Worm (Caenorhabditis elegans) whole organism, young adult: ENCODE results near the gene prdm-14.

Source experiments
- B0261.1 ChIP-seq: sonication (generic microtip); optimal IDR thresholded peaks from 2 replicates; lab custom pipeline; 2016; ENCODE audit warnings: mild to moderate bottlenecking, missing genetic modification characterization, moderate library complexity, missing compliant biosample characterization
- D2030.7 ChIP-seq: fragments of 200-800 bp; sonication (Bioruptor generic); IDR thresholded peaks from 2 replicates; pipeline ENCODE4 v1.3.6; 2022; ENCODE audit warnings: missing genetic modification reagents, missing genetic modification characterization, missing compliant biosample characterization
- F10E7.11 ChIP-seq: sonication (generic microtip); optimal IDR thresholded peaks from 2 replicates; lab custom pipeline; 2017; ENCODE audit warnings: mild to moderate bottlenecking, missing genetic modification characterization, moderate library complexity, missing compliant biosample characterization
- F23B12.7 ChIP-seq: sonication (generic microtip); optimal IDR thresholded peaks from 2 replicates; lab custom pipeline; 2017; ENCODE audit warnings: missing genetic modification characterization, mild to moderate bottlenecking, missing compliant biosample characterization, antibody characterized with exemption, moderate library complexity; ENCODE audit not compliant: insufficient read depth
- F39B2.1 ChIP-seq: fragments of 200-800 bp; sonication (Bioruptor generic); IDR thresholded peaks from 2 replicates; pipeline ENCODE4 v1.3.6; 2022; ENCODE audit warnings: missing genetic modification reagents, missing genetic modification characterization, missing compliant biosample characterization
- T07F8.4 ChIP-seq: sonication (generic microtip); optimal IDR thresholded peaks from 2 replicates; lab custom pipeline; 2016; ENCODE audit warnings: mild to moderate bottlenecking, missing genetic modification characterization, moderate library complexity, missing compliant biosample characterization
- T26A5.8 ChIP-seq: sonication (generic microtip); optimal IDR thresholded peaks from 2 replicates; lab custom pipeline; 2016; ENCODE audit warnings: missing genetic modification characterization, missing compliant biosample characterization
- Y56A3A.18 ChIP-seq: fragments of 200-800 bp; sonication (Bioruptor generic); IDR thresholded peaks from 2 replicates; pipeline ENCODE4 v1.3.6; 2022; ENCODE audit warnings: missing genetic modification reagents, missing genetic modification characterization, missing compliant biosample characterization
- Y67H2A.10 ChIP-seq: fragments of 200-800 bp; sonication (Bioruptor generic); conservative IDR thresholded peaks from 2 replicates; pipeline ENCODE4 v1.3.6; 2022; ENCODE audit warnings: missing genetic modification reagents, missing genetic modification characterization, missing compliant biosample characterization
- Y95B8A.8 ChIP-seq: fragments of 200-800 bp; sonication (Bioruptor generic); IDR thresholded peaks from 2 replicates; pipeline ENCODE4 v1.3.6; 2022; ENCODE audit warnings: missing genetic modification reagents, missing genetic modification characterization, missing compliant biosample characterization
- ZK185.1 ChIP-seq: sonication (generic microtip); optimal IDR thresholded peaks from 2 replicates; lab custom pipeline; 2016; ENCODE audit warnings: mild to moderate bottlenecking, missing genetic modification characterization, missing compliant biosample characterization; ENCODE audit not compliant: poor library complexity, severe bottlenecking
- akir-1 ChIP-seq: fragments of 200-800 bp; sonication (Bioruptor generic); optimal IDR thresholded peaks from 2 replicates; lab custom pipeline; 2018; ENCODE audit warnings: mild to moderate bottlenecking, missing genetic modification characterization, moderate library complexity, missing compliant biosample characterization
- ama-1 ChIP-seq, 3 experiments: fragments of 150-350 bp in 1 of 3; sonication (generic microtip) in 2 of 3; optimal IDR thresholded peaks; 2 replicates each; lab custom pipeline; 2014 to 2018; ENCODE audit warnings: missing biosample characterization in 2 of 3, missing genetic modification characterization in 2 of 3, missing genetic modification reagents in 2 of 3
- athp-1 ChIP-seq: sonication (generic microtip); optimal IDR thresholded peaks from 2 replicates; lab custom pipeline; 2017; ENCODE audit warnings: mild to moderate bottlenecking, missing genetic modification characterization, missing compliant biosample characterization
- attf-6 ChIP-seq: fragments of 200-800 bp; sonication (Bioruptor generic); IDR thresholded peaks from 2 replicates; pipeline ENCODE4 v1.3.6; 2022; ENCODE audit warnings: missing genetic modification reagents, missing genetic modification characterization, missing compliant biosample characterization
- bed-2 ChIP-seq: fragments of 200-800 bp; sonication (Bioruptor generic); IDR thresholded peaks from 2 replicates; pipeline ENCODE4 v1.3.6; 2022; ENCODE audit warnings: missing genetic modification reagents, missing genetic modification characterization, missing compliant biosample characterization
- ccch-3 ChIP-seq: fragments of 200-800 bp; sonication (Bioruptor generic); optimal IDR thresholded peaks from 2 replicates; lab custom pipeline; 2018; ENCODE audit warnings: mild to moderate bottlenecking, missing genetic modification characterization, missing compliant biosample characterization
- ceh-40 ChIP-seq: fragments of 200-800 bp; sonication (Bioruptor generic); IDR thresholded peaks from 2 replicates; pipeline ENCODE4 v1.3.6; 2022; ENCODE audit warnings: missing genetic modification characterization, missing compliant biosample characterization
- die-1 ChIP-seq: sonication (generic microtip); optimal IDR thresholded peaks from 2 replicates; lab custom pipeline; 2016; ENCODE audit warnings: missing genotype, mild to moderate bottlenecking, missing genetic modification characterization, missing compliant biosample characterization
- dpff-1 ChIP-seq: sonication (generic microtip); optimal IDR thresholded peaks from 2 replicates; lab custom pipeline; 2017; ENCODE audit warnings: mild to moderate bottlenecking, missing genetic modification characterization, missing compliant biosample characterization
- ekl-4 ChIP-seq: fragments of 200-800 bp; sonication (Bioruptor generic); IDR thresholded peaks from 2 replicates; pipeline ENCODE4 v1.3.6; 2022; ENCODE audit warnings: missing genetic modification reagents, missing genetic modification characterization, missing compliant biosample characterization
- him-1 ChIP-seq: sonication (generic microtip); optimal IDR thresholded peaks from 2 replicates; lab custom pipeline; 2016; ENCODE audit warnings: missing genotype, missing genetic modification reagents, missing genetic modification characterization, missing compliant biosample characterization
- hlh-12 ChIP-seq: sonication (generic microtip); optimal IDR thresholded peaks from 2 replicates; lab custom pipeline; 2016; ENCODE audit warnings: missing genetic modification characterization, missing compliant biosample characterization
- hmg-20 ChIP-seq: fragments of 200-800 bp; sonication (Bioruptor generic); IDR thresholded peaks from 2 replicates; pipeline ENCODE4 v1.3.6; 2022; ENCODE audit warnings: missing genetic modification reagents, missing genetic modification characterization, missing compliant biosample characterization
- hsf-1 ChIP-seq: fragments of 200-800 bp; sonication (Bioruptor generic); IDR thresholded peaks from 2 replicates; pipeline ENCODE4 v1.3.6; 2022; ENCODE audit warnings: missing genetic modification reagents, missing genetic modification characterization, missing compliant biosample characterization
- lin-26 ChIP-seq: fragments of 200-800 bp; sonication (Bioruptor generic); IDR thresholded peaks from 2 replicates; pipeline ENCODE4 v1.3.6; 2022; ENCODE audit warnings: missing genetic modification reagents, missing genetic modification characterization, missing compliant biosample characterization
- lin-54 ChIP-seq: fragments of 200-800 bp; sonication (Bioruptor generic); optimal IDR thresholded peaks from 2 replicates; lab custom pipeline; 2018; ENCODE audit warnings: mild to moderate bottlenecking, missing genetic modification characterization, missing compliant biosample characterization
- mcd-1 ChIP-seq: fragments of 200-800 bp; sonication (Bioruptor generic); IDR thresholded peaks from 2 replicates; pipeline ENCODE4 v1.3.6; 2022; ENCODE audit warnings: missing genetic modification reagents, missing genetic modification characterization, missing compliant biosample characterization
- mes-4 ChIP-seq: sonication (generic microtip); optimal IDR thresholded peaks from 2 replicates; lab custom pipeline; 2016; ENCODE audit warnings: missing genotype, missing genetic modification characterization, missing compliant biosample characterization
- mxl-1 ChIP-seq: sonication (generic microtip); optimal IDR thresholded peaks from 2 replicates; lab custom pipeline; 2016; ENCODE audit warnings: missing genetic modification characterization, missing compliant biosample characterization
- nhr-120 ChIP-seq: fragments of 200-800 bp; sonication (Bioruptor generic); IDR thresholded peaks from 2 replicates; pipeline ENCODE4 v1.3.6; 2022; ENCODE audit warnings: missing genetic modification characterization, missing compliant biosample characterization
- nhr-80 ChIP-seq: sonication (generic microtip); optimal IDR thresholded peaks from 2 replicates; lab custom pipeline; 2016; ENCODE audit warnings: missing genetic modification characterization, missing compliant biosample characterization
- nhr-90 ChIP-seq: sonication (generic microtip); optimal IDR thresholded peaks from 2 replicates; lab custom pipeline; 2016; ENCODE audit warnings: missing genotype, mild to moderate bottlenecking, missing genetic modification characterization, missing compliant biosample characterization
- pbrm-1 ChIP-seq: fragments of 200-800 bp; sonication (Bioruptor generic); IDR thresholded peaks from 2 replicates; pipeline ENCODE4 v1.3.6; 2022; ENCODE audit warnings: missing genetic modification reagents, missing genetic modification characterization, missing compliant biosample characterization
- rec-8 ChIP-seq, 2 experiments: sonication (generic microtip); optimal IDR thresholded peaks; 2 replicates each; lab custom pipeline; 2016; ENCODE audit warnings: mild to moderate bottlenecking in 2 of 2, missing genetic modification characterization in 2 of 2, missing genetic modification reagents in 2 of 2, missing genotype in 2 of 2, missing biosample characterization in 1 of 2, missing compliant biosample characterization in 1 of 2, moderate library complexity in 1 of 2
- rpc-1 ChIP-seq, 2 experiments: fragments of 150-350 bp in 1 of 2; sonication (generic microtip) in 1 of 2; optimal IDR thresholded peaks; 2 replicates each; lab custom pipeline; 2014 to 2018; ENCODE audit warnings: missing biosample characterization in 1 of 2, missing genetic modification characterization in 1 of 2, missing genetic modification reagents in 1 of 2, missing genotype in 1 of 2
- snpc-1.3 ChIP-seq: sonication (generic microtip); optimal IDR thresholded peaks from 2 replicates; lab custom pipeline; 2017; ENCODE audit warnings: missing genetic modification characterization, mild to moderate bottlenecking, missing compliant biosample characterization, antibody characterized with exemption, moderate library complexity, missing genotype, missing genetic modification reagents; ENCODE audit not compliant: insufficient read depth
- somi-1 ChIP-seq: fragments of 200-800 bp; sonication (Bioruptor generic); optimal IDR thresholded peaks from 2 replicates; lab custom pipeline; 2018; ENCODE audit warnings: mild to moderate bottlenecking, missing genetic modification characterization, missing compliant biosample characterization
- tbp1 ChIP-seq: fragments of 200-800 bp; sonication (Bioruptor generic); optimal IDR thresholded peaks from 2 replicates; lab custom pipeline; 2018; ENCODE audit warnings: mild to moderate bottlenecking, missing genetic modification characterization, missing compliant biosample characterization
- unc-130 ChIP-seq: sonication (generic microtip); optimal IDR thresholded peaks from 2 replicates; lab custom pipeline; 2016; ENCODE audit warnings: missing genetic modification reagents, missing genetic modification characterization, missing compliant biosample characterization
- zim-3 ChIP-seq: sonication (generic microtip); optimal IDR thresholded peaks from 2 replicates; lab custom pipeline; 2017; ENCODE audit warnings: mild to moderate bottlenecking, missing genetic modification characterization, moderate library complexity, missing compliant biosample characterization
- ztf-25 ChIP-seq: fragments of 200-800 bp; sonication (Bioruptor generic); IDR thresholded peaks from 2 replicates; pipeline ENCODE4 v1.3.6; 2022; ENCODE audit warnings: missing genetic modification reagents, missing genetic modification characterization, missing compliant biosample characterization
- ztf-26 ChIP-seq: sonication (generic microtip); optimal IDR thresholded peaks from 2 replicates; lab custom pipeline; 2017; ENCODE audit warnings: missing genetic modification characterization, missing compliant biosample characterization

prdm-14 gene

ce11 chrX:9074497-9074896, 28.5 kb downstream of the prdm-14 start:
- peak; percentile 49 for TF ChIP-seq rpc-1 (optimal IDR thresholded peaks at IDR 0.05; lab: Kevin White, UChicago)
- peak; percentile 66 for TF ChIP-seq rpc-1 (tag; optimal IDR thresholded peaks at IDR 0.05; lab: Kevin White, UChicago)
- TF ChIP-seq tbp1 (GFP tag; lab: Kevin White, UChicago): peak; percentile 71
- no peak for TF ChIP-seq unc-130 (GFP tag; lab: Kevin White, UChicago)
- TF ChIP-seq zim-3 (tag; lab: Kevin White, UChicago): no peak
- peak; percentile 56 for TF ChIP-seq B0261.1 (tag; lab: Kevin White, UChicago)

ce11 chrX:9076886-9077285, 30.9 kb downstream of the prdm-14 start, which contains the start of gene F47E1.1:
Gene F47E1.1 (plus strand): TSS chrX:9077186.
- TF ChIP-seq pbrm-1 (GFP tag; lab: Robert Waterston, UW): no peak
- no peak for TF ChIP-seq somi-1 (GFP tag; lab: Kevin White, UChicago)
- TF ChIP-seq Y56A3A.18: no peak
- TF ChIP-seq dpff-1 (tag; lab: Kevin White, UChicago): no peak
- no peak for TF ChIP-seq F10E7.11 (tag; lab: Kevin White, UChicago)

- TF ChIP-seq zim-3 (tag; lab: Kevin White, UChicago) (peak; percentile 8), nhr-80 (tag; lab: Kevin White, UChicago) (peak; percentile 9), die-1 (tag; lab: Kevin White, UChicago) (peak; percentile 81), lin-26 (GFP tag; lab: Robert Waterston, UW) (peak; percentile 92), rec-8 (tag; optimal IDR thresholded peaks at IDR 0.05; lab: Kevin White, UChicago) (peak; percentile 45 to 61), mes-4 (tag; lab: Kevin White, UChicago) (peak; percentile 72), snpc-1.3 (peak; percentile 30), akir-1 (GFP tag; lab: Kevin White, UChicago) (no peak), ZK185.1 (peak; percentile 60), athp-1 (tag; lab: Kevin White, UChicago) (no peak), nhr-90 (tag; lab: Kevin White, UChicago) (peak; percentile 80), hmg-20 (GFP tag; lab: Robert Waterston, UW) (0 out of 2 replicates have a peak, but pooled peaks have one; percentile 40), F23B12.7 (tag; lab: Kevin White, UChicago) (no peak), attf-6 (no peak), T26A5.8 (peak; percentile 38), mxl-1 (peak; percentile 59), ztf-25 (GFP tag; lab: Robert Waterston, UW) (0 out of 2 replicates have a peak, but pooled peaks have one; percentile 46), ama-1 (optimal IDR thresholded peaks at IDR 0.05; lab: Kevin White, UChicago) (no peak), ama-1 (GFP tag; optimal IDR thresholded peaks at IDR 0.05; lab: Kevin White, UChicago) (peak in 1 of 2 experiments; percentile 66), him-1 (peak; percentile 77), T07F8.4 (peak; percentile 78), hlh-12 (peak; percentile 30), bed-2 (GFP tag; lab: Robert Waterston, UW) (no peak), ceh-40 (peak; percentile 68), D2030.7 (GFP tag; lab: Robert Waterston, UW) (peak; percentile 38; the same call in 1 of the 2 replicates), lin-54 (no peak), nhr-120 (GFP tag; lab: Robert Waterston, UW) (0 out of 2 replicates have a peak, but pooled peaks have one; percentile 68), ekl-4 (GFP tag; lab: Robert Waterston, UW) (no peak), mcd-1 (GFP tag; lab: Robert Waterston, UW) (no peak), hsf-1 (GFP tag; lab: Robert Waterston, UW) (peak; percentile 47; the same call in 1 of the 2 replicates), ztf-26 (tag; lab: Kevin White, UChicago) (peak; percentile 35), Y67H2A.10 (no peak), B0261.1 (tag; lab: Kevin White, UChicago) (peak; percentile 88), Y95B8A.8 (GFP tag; lab: Robert Waterston, UW) (0 out of 2 replicates have a peak, but pooled peaks have one; percentile 17), F39B2.1 (GFP tag; lab: Robert Waterston, UW) (no peak), Y56A3A.18 (0 out of 2 replicates have a peak, but pooled peaks have one; percentile 58), ccch-3 (GFP tag; lab: Kevin White, UChicago) (no peak), rpc-1 (optimal IDR thresholded peaks at IDR 0.05; lab: Kevin White, UChicago) (peak; percentile 89), rpc-1 (tag; optimal IDR thresholded peaks at IDR 0.05; lab: Kevin White, UChicago) (peak; percentile 92)
Measured at ce11 chrX:9078149-9078548, 32.1 kb downstream of the prdm-14 start.
